Fruit fly (Drosophila melanogaster): Measurements from ENCODE around the gene CG14518.

The CG14518 gene

DNA sequence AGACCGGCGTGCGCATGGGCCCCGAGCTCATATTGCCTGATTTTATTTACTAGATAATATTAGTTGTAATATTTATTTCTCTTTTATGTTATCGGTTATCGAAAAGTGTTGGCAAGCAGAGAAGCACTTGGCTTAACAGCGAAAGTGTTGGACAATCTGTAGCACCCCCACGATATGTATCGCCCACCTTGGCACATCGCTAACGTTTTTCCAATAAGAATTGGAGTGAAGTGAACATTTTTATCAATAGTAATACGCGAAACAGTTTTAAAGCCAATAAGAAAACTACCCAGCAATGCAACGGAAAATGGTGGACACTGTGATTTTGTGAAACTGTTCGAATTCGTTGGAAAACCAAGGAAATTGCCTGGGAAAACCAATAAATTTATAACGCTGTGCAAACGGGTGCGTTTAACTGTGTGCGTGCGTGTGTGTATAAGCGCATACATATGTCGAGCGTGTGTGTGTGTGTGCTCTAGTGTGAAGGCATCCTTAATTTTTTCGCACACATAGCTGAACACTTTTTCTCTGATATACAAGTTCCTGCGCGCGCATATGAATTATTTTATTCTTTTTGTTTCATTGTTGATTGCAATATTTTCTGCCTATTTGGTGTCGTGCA lies 14.3 kb downstream of the CG14518 start, which contains the start of the genes Slu7 and Pkc98E (continued):
- TF ChIP-seq CG2712 (tag; optimal IDR thresholded peaks at IDR 0.05): peak; percentile 44
- no peak for TF ChIP-seq hkb (optimal IDR thresholded peaks at IDR 0.05)
- no peak; the same call in 1 of the 2 replicates for TF ChIP-seq hkb (GFP tag; IDR thresholded peaks at IDR 0.05)
- TF ChIP-seq CG12299 (tag; optimal IDR thresholded peaks at IDR 0.05): peak; percentile 22
- peak; percentile 89 for TF ChIP-seq CG7963 (GFP tag; IDR thresholded peaks at IDR 0.05; ENCODE audit: partially characterized antibody)
- TF ChIP-seq Bgb (GFP tag; IDR thresholded peaks at IDR 0.05; ENCODE audit: partially characterized antibody): peak; percentile 93
- TF ChIP-seq CG14014 (GFP tag; IDR thresholded peaks at IDR 0.05): 0 out of 2 replicates have a peak, but pooled peaks have one; percentile 32
- no peak for TF ChIP-seq Asciz (GFP tag; optimal IDR thresholded peaks at IDR 0.05)
- peak; percentile 63; the same call in 1 of the 2 replicates for TF ChIP-seq lmd (GFP tag; IDR thresholded peaks at IDR 0.05)
- TF ChIP-seq CG10543 (GFP tag; optimal IDR thresholded peaks at IDR 0.05): peak; percentile 73
- TF ChIP-seq CG10654 (GFP tag; optimal IDR thresholded peaks at IDR 0.05): peak; percentile 52
- peak; percentile 17 for TF ChIP-seq CG11398 (GFP tag; optimal IDR thresholded peaks at IDR 0.05)
- no peak for TF ChIP-seq CG1602 (GFP tag; optimal IDR thresholded peaks at IDR 0.05)
- peak; percentile 55; the same call in 1 of the 2 replicates for TF ChIP-seq Atf6 (GFP tag; IDR thresholded peaks at IDR 0.05)
- TF ChIP-seq CG8388 (GFP tag; optimal IDR thresholded peaks at IDR 0.05): no peak
- peak; percentile 43 for TF ChIP-seq MTF-1 (GFP tag; optimal IDR thresholded peaks at IDR 0.05; ENCODE audit: borderline replicate concordance)
- TF ChIP-seq CG18599 (GFP tag; optimal IDR thresholded peaks at IDR 0.05): peak; percentile 68
- no peak for TF ChIP-seq Taf1 (GFP tag; IDR thresholded peaks at IDR 0.05)
- peak; percentile 70 for TF ChIP-seq da (GFP tag; optimal IDR thresholded peaks at IDR 0.05)
- TF ChIP-seq CG15696 (tag; optimal IDR thresholded peaks at IDR 0.05): no peak
- TF ChIP-seq Hr51 (GFP tag; optimal IDR thresholded peaks at IDR 0.05): peak in 1 of 2 experiments; percentile 66
- peak; percentile 19 for TF ChIP-seq CG18764 (GFP tag; optimal IDR thresholded peaks at IDR 0.05)
- TF ChIP-seq CG15514 (GFP tag; optimal IDR thresholded peaks at IDR 0.05): peak; percentile 72
- no peak for TF ChIP-seq CG17186 (GFP tag; optimal IDR thresholded peaks at IDR 0.05)
- peak; percentile 70 for TF ChIP-seq lilli (GFP tag; optimal IDR thresholded peaks at IDR 0.05)
- TF ChIP-seq CG11696 (GFP tag; IDR thresholded peaks at IDR 0.05): no peak
- peak; percentile 64 for TF ChIP-seq Max (GFP tag; optimal IDR thresholded peaks at IDR 0.05)
- no peak for TF ChIP-seq D19B (GFP tag; optimal IDR thresholded peaks at IDR 0.05)
- peak; percentile 63 for TF ChIP-seq dm (GFP tag; optimal IDR thresholded peaks at IDR 0.05)
- peak; percentile 29 for TF ChIP-seq CG13123 (GFP tag; optimal IDR thresholded peaks at IDR 0.05)
- TF ChIP-seq luna (GFP tag; optimal IDR thresholded peaks at IDR 0.05): peak; percentile 60
- no peak for TF ChIP-seq cad (GFP tag; optimal IDR thresholded peaks at IDR 0.05)
- peak; percentile 68 for TF ChIP-seq pho (GFP tag; optimal IDR thresholded peaks at IDR 0.05)
- TF ChIP-seq jigr1 (GFP tag; IDR thresholded peaks at IDR 0.05): no peak
- TF ChIP-seq CG31441 (GFP tag; IDR thresholded peaks at IDR 0.05): peak; percentile 10; the same call in 1 of the 2 replicates
- peak; percentile 82 for TF ChIP-seq ato (GFP tag; IDR thresholded peaks at IDR 0.05; ENCODE audit: partially characterized antibody)
- no peak for TF ChIP-seq jing (GFP tag; optimal IDR thresholded peaks at IDR 0.05)
- no peak for TF ChIP-seq gsb-n (tag; optimal IDR thresholded peaks at IDR 0.05)
- no peak for TF ChIP-seq CG1832 (GFP tag; optimal IDR thresholded peaks at IDR 0.05)
- TF ChIP-seq CG31224 (GFP tag; IDR thresholded peaks at IDR 0.05): 0 out of 2 replicates have a peak, but pooled peaks have one; percentile 36
- peak; percentile 13 for TF ChIP-seq CG9797 (GFP tag; optimal IDR thresholded peaks at IDR 0.05)
- peak; percentile 89 for TF ChIP-seq vnd (GFP tag; IDR thresholded peaks at IDR 0.05; ENCODE audit: partially characterized antibody)
- TF ChIP-seq emc (GFP tag; optimal IDR thresholded peaks at IDR 0.05): peak; percentile 45
- peak in 1 of 3 experiments; percentile 28 for TF ChIP-seq Stat92E (GFP tag; optimal IDR thresholded peaks at IDR 0.05)
- 0 out of 3 replicates have a peak, but pooled peaks have one; percentile 43 for TF ChIP-seq CG6175 (GFP tag; IDR thresholded peaks at IDR 0.05)
- 0 out of 2 replicates have a peak, but pooled peaks have one; percentile 24 for TF ChIP-seq CG10959 (GFP tag; IDR thresholded peaks at IDR 0.05)
- TF ChIP-seq CG8281 (tag; optimal IDR thresholded peaks at IDR 0.05): no peak
- TF ChIP-seq mam (GFP tag; optimal IDR thresholded peaks at IDR 0.05): peak; percentile 83
- peak; percentile 13 for TF ChIP-seq CG7556 (GFP tag; optimal IDR thresholded peaks at IDR 0.05)

All from whole organism, embryonic.